Worm (Caenorhabditis elegans): Measurements from ENCODE around the gene grl-28.

DNA sequence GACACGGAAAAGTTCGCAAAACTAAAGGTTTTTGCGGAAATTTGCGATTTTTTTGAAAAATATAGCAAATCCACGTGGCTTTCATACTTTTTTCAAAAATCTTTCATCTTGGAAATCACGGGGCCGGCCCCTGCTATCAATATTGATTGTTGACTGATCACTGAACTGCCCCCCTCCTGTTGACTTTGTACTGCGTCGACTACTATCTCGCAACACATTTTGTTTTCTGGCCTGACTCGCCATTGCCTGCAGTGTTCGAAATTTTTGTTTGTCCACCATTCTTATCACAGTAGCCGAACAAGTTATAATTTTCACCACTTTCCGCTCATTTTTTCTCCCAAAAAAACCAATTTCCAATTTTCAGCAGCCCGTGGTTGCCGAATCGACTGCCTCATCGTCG lies 29.4 kb upstream of the grl-28 start:
- TF ChIP-seq hpl-2 (GFP tag; optimal IDR thresholded peaks at IDR 0.05) (no peak), zag-1 (tag; optimal IDR thresholded peaks at IDR 0.05) (no peak), skn-1 (tag; optimal IDR thresholded peaks at IDR 0.05) (no peak)
